Worm (Caenorhabditis elegans) whole organism, young adult: ENCODE measurements around the gene mrps-28.

Experiments used
- B0019.2 ChIP-seq: fragments of 200-800 bp; sonication (Bioruptor generic); conservative IDR thresholded peaks from 2 replicates; pipeline ENCODE4 v1.3.6; 2022; ENCODE audit warnings: missing genetic modification reagents, missing genetic modification characterization, missing compliant biosample characterization
- B0035.1 ChIP-seq: sonication (generic microtip); optimal IDR thresholded peaks from 2 replicates; lab custom pipeline; 2016; ENCODE audit warnings: missing genetic modification characterization, mild to moderate bottlenecking, missing compliant biosample characterization, missing genotype, missing genetic modification reagents
- B0261.1 ChIP-seq: sonication (generic microtip); optimal IDR thresholded peaks from 2 replicates; lab custom pipeline; 2016; ENCODE audit warnings: mild to moderate bottlenecking, missing genetic modification characterization, moderate library complexity, missing compliant biosample characterization
- C06A6.2 ChIP-seq: fragments of 200-800 bp; sonication (Bioruptor generic); conservative IDR thresholded peaks from 2 replicates; pipeline ENCODE4 v1.3.6; 2022; ENCODE audit warnings: missing genetic modification characterization, missing compliant biosample characterization
- C17E4.6 ChIP-seq: fragments of 200-800 bp; sonication (Bioruptor generic); IDR thresholded peaks from 2 replicates; pipeline ENCODE4 v1.3.6; 2022; ENCODE audit warnings: missing genetic modification reagents, missing genetic modification characterization, missing compliant biosample characterization
- D2030.7 ChIP-seq: fragments of 200-800 bp; sonication (Bioruptor generic); IDR thresholded peaks from 2 replicates; pipeline ENCODE4 v1.3.6; 2022; ENCODE audit warnings: missing genetic modification reagents, missing genetic modification characterization, missing compliant biosample characterization
- F49E8.2 ChIP-seq: sonication (generic microtip); optimal IDR thresholded peaks from 3 replicates; lab custom pipeline; 2017; ENCODE audit warnings: missing genetic modification characterization, mild to moderate bottlenecking, missing compliant biosample characterization, antibody characterized with exemption, moderate library complexity; ENCODE audit not compliant: insufficient read depth
- T26A5.8 ChIP-seq: sonication (generic microtip); optimal IDR thresholded peaks from 2 replicates; lab custom pipeline; 2016; ENCODE audit warnings: missing genetic modification characterization, missing compliant biosample characterization
- Y53F4B.3 ChIP-seq: fragments of 200-800 bp; sonication (Bioruptor generic); IDR thresholded peaks from 2 replicates; pipeline ENCODE4 v1.3.6; 2022; ENCODE audit warnings: missing genetic modification reagents, missing genetic modification characterization, missing compliant biosample characterization
- Y95B8A.8 ChIP-seq: fragments of 200-800 bp; sonication (Bioruptor generic); IDR thresholded peaks from 2 replicates; pipeline ENCODE4 v1.3.6; 2022; ENCODE audit warnings: missing genetic modification reagents, missing genetic modification characterization, missing compliant biosample characterization
- ZK185.1 ChIP-seq: sonication (generic microtip); optimal IDR thresholded peaks from 2 replicates; lab custom pipeline; 2016; ENCODE audit warnings: mild to moderate bottlenecking, missing genetic modification characterization, missing compliant biosample characterization; ENCODE audit not compliant: poor library complexity, severe bottlenecking
- akir-1 ChIP-seq: fragments of 200-800 bp; sonication (Bioruptor generic); optimal IDR thresholded peaks from 2 replicates; lab custom pipeline; 2018; ENCODE audit warnings: mild to moderate bottlenecking, missing genetic modification characterization, moderate library complexity, missing compliant biosample characterization
- attf-3 ChIP-seq: fragments of 200-800 bp; sonication (Bioruptor generic); conservative IDR thresholded peaks from 2 replicates; pipeline ENCODE4 v1.3.6; 2022; ENCODE audit warnings: missing genetic modification reagents, missing genetic modification characterization, missing compliant biosample characterization
- bed-2 ChIP-seq: fragments of 200-800 bp; sonication (Bioruptor generic); IDR thresholded peaks from 2 replicates; pipeline ENCODE4 v1.3.6; 2022; ENCODE audit warnings: missing genetic modification reagents, missing genetic modification characterization, missing compliant biosample characterization
- cebp-1 ChIP-seq, 2 experiments: fragments of 200-800 bp in 1 of 2; sonication (Bioruptor generic) in 1 of 2; sonication (generic microtip) in 1 of 2; IDR thresholded peaks in 1 of 2; optimal IDR thresholded peaks in 1 of 2; 2 replicates each; pipeline versions ENCODE4 v1.3.6 to Lab custom; 2017 to 2022; ENCODE audit warnings: missing compliant biosample characterization in 2 of 2, missing genetic modification characterization in 2 of 2, mild to moderate bottlenecking in 1 of 2, missing genetic modification reagents in 1 of 2, moderate library complexity in 1 of 2
- cebp-2 ChIP-seq: fragments of 200-800 bp; sonication (Bioruptor generic); IDR thresholded peaks from 2 replicates; pipeline ENCODE4 v1.3.6; 2022; ENCODE audit warnings: missing genetic modification characterization, missing compliant biosample characterization
- ceh-91 ChIP-seq: fragments of 200-800 bp; sonication (Bioruptor generic); IDR thresholded peaks from 2 replicates; pipeline ENCODE4 v1.3.6; 2022; ENCODE audit warnings: missing genetic modification reagents, missing genetic modification characterization, missing compliant biosample characterization
- chd-7 ChIP-seq: sonication (generic microtip); optimal IDR thresholded peaks from 2 replicates; lab custom pipeline; 2016; ENCODE audit warnings: mild to moderate bottlenecking, missing genetic modification characterization, moderate library complexity, missing compliant biosample characterization
- dpff-1 ChIP-seq: sonication (generic microtip); optimal IDR thresholded peaks from 2 replicates; lab custom pipeline; 2017; ENCODE audit warnings: mild to moderate bottlenecking, missing genetic modification characterization, missing compliant biosample characterization
- egrh-3 ChIP-seq: fragments of 200-800 bp; sonication (Bioruptor generic); IDR thresholded peaks from 2 replicates; pipeline ENCODE4 v1.3.6; 2022; ENCODE audit warnings: missing genetic modification reagents, missing genetic modification characterization, missing compliant biosample characterization
- ekl-4 ChIP-seq: fragments of 200-800 bp; sonication (Bioruptor generic); IDR thresholded peaks from 2 replicates; pipeline ENCODE4 v1.3.6; 2022; ENCODE audit warnings: missing genetic modification reagents, missing genetic modification characterization, missing compliant biosample characterization
- hmg-1.2 ChIP-seq: fragments of 200-800 bp; sonication (Bioruptor generic); IDR thresholded peaks from 2 replicates; pipeline ENCODE4 v1.3.6; 2022; ENCODE audit warnings: missing genetic modification reagents, missing genetic modification characterization, missing compliant biosample characterization
- hsf-1 ChIP-seq: fragments of 200-800 bp; sonication (Bioruptor generic); IDR thresholded peaks from 2 replicates; pipeline ENCODE4 v1.3.6; 2022; ENCODE audit warnings: missing genetic modification reagents, missing genetic modification characterization, missing compliant biosample characterization
- let-526 ChIP-seq: fragments of 200-800 bp; sonication (Bioruptor generic); IDR thresholded peaks from 2 replicates; pipeline ENCODE4 v1.3.6; 2022; ENCODE audit warnings: missing genetic modification reagents, missing genetic modification characterization, missing compliant biosample characterization
- lin-54 ChIP-seq: fragments of 200-800 bp; sonication (Bioruptor generic); optimal IDR thresholded peaks from 2 replicates; lab custom pipeline; 2018; ENCODE audit warnings: mild to moderate bottlenecking, missing genetic modification characterization, missing compliant biosample characterization
- lir-1 ChIP-seq: fragments of 200-800 bp; sonication (Bioruptor generic); conservative IDR thresholded peaks from 2 replicates; pipeline ENCODE4 v1.3.6; 2022; ENCODE audit warnings: missing genetic modification reagents, missing genetic modification characterization, missing compliant biosample characterization
- lsl-1 ChIP-seq: fragments of 200-800 bp; sonication (Bioruptor generic); optimal IDR thresholded peaks from 2 replicates; lab custom pipeline; 2018; ENCODE audit warnings: mild to moderate bottlenecking, missing genetic modification characterization, moderate library complexity, missing compliant biosample characterization
- madf-10 ChIP-seq: sonication (generic microtip); optimal IDR thresholded peaks from 2 replicates; lab custom pipeline; 2016; ENCODE audit warnings: mild to moderate bottlenecking, missing genetic modification characterization, missing compliant biosample characterization
- mes-4 ChIP-seq: sonication (generic microtip); optimal IDR thresholded peaks from 2 replicates; lab custom pipeline; 2016; ENCODE audit warnings: missing genotype, missing genetic modification characterization, missing compliant biosample characterization
- nfya-1 ChIP-seq: sonication (generic microtip); optimal IDR thresholded peaks from 2 replicates; lab custom pipeline; 2017; ENCODE audit warnings: antibody characterized with exemption, missing compliant biosample characterization, missing genetic modification characterization, borderline replicate concordance; ENCODE audit not compliant: insufficient read depth
- nhr-80 ChIP-seq: sonication (generic microtip); optimal IDR thresholded peaks from 2 replicates; lab custom pipeline; 2016; ENCODE audit warnings: missing genetic modification characterization, missing compliant biosample characterization
- pha-4 ChIP-seq: fragments of 150-350 bp; sonication (generic microtip); optimal IDR thresholded peaks from 2 replicates; lab custom pipeline; 2014; ENCODE audit warnings: missing biosample characterization, missing genetic modification reagents, missing genetic modification characterization
- repo-1 ChIP-seq: sonication (generic microtip); optimal IDR thresholded peaks from 2 replicates; lab custom pipeline; 2017; ENCODE audit warnings: mild to moderate bottlenecking, missing genetic modification characterization, missing compliant biosample characterization
- snpc-1.3 ChIP-seq: sonication (generic microtip); optimal IDR thresholded peaks from 2 replicates; lab custom pipeline; 2017; ENCODE audit warnings: missing genetic modification characterization, mild to moderate bottlenecking, missing compliant biosample characterization, antibody characterized with exemption, moderate library complexity, missing genotype, missing genetic modification reagents; ENCODE audit not compliant: insufficient read depth
- snpc-3.4 ChIP-seq: sonication (generic microtip); optimal IDR thresholded peaks from 2 replicates; lab custom pipeline; 2017; ENCODE audit warnings: missing genetic modification characterization, mild to moderate bottlenecking, missing compliant biosample characterization, antibody characterized with exemption, moderate library complexity, missing genotype, missing genetic modification reagents
- somi-1 ChIP-seq: fragments of 200-800 bp; sonication (Bioruptor generic); optimal IDR thresholded peaks from 2 replicates; lab custom pipeline; 2018; ENCODE audit warnings: mild to moderate bottlenecking, missing genetic modification characterization, missing compliant biosample characterization
- sptf-2 ChIP-seq: fragments of 200-800 bp; sonication (Bioruptor generic); optimal IDR thresholded peaks from 2 replicates; lab custom pipeline; 2018; ENCODE audit warnings: mild to moderate bottlenecking, missing genetic modification characterization, missing compliant biosample characterization
- tbp1 ChIP-seq: fragments of 200-800 bp; sonication (Bioruptor generic); optimal IDR thresholded peaks from 2 replicates; lab custom pipeline; 2018; ENCODE audit warnings: mild to moderate bottlenecking, missing genetic modification characterization, missing compliant biosample characterization
- unc-130 ChIP-seq: sonication (generic microtip); optimal IDR thresholded peaks from 2 replicates; lab custom pipeline; 2016; ENCODE audit warnings: missing genetic modification reagents, missing genetic modification characterization, missing compliant biosample characterization
- unc-62 ChIP-seq: fragments of 150-350 bp; optimal IDR thresholded peaks from 2 replicates; lab custom pipeline; 2014; ENCODE audit warnings: missing biosample characterization, missing genetic modification reagents, missing genetic modification characterization
- zfh-2 ChIP-seq: fragments of 200-800 bp; sonication (Bioruptor generic); conservative IDR thresholded peaks from 2 replicates; pipeline ENCODE4 v1.3.6; 2022; ENCODE audit warnings: missing genetic modification reagents, missing genetic modification characterization, missing compliant biosample characterization
- ztf-26 ChIP-seq: sonication (generic microtip); optimal IDR thresholded peaks from 2 replicates; lab custom pipeline; 2017; ENCODE audit warnings: missing genetic modification characterization, missing compliant biosample characterization
- ztf-28 ChIP-seq: fragments of 200-800 bp; sonication (Bioruptor generic); IDR thresholded peaks from 2 replicates; pipeline ENCODE4 v1.3.6; 2022; ENCODE audit warnings: missing genetic modification reagents, missing genetic modification characterization, missing compliant biosample characterization
- ztf-3 ChIP-seq: fragments of 200-800 bp; sonication (Bioruptor generic); optimal IDR thresholded peaks from 2 replicates; lab custom pipeline; 2018; ENCODE audit warnings: mild to moderate bottlenecking, missing genetic modification characterization, missing compliant biosample characterization

mrps-28 gene

DNA sequence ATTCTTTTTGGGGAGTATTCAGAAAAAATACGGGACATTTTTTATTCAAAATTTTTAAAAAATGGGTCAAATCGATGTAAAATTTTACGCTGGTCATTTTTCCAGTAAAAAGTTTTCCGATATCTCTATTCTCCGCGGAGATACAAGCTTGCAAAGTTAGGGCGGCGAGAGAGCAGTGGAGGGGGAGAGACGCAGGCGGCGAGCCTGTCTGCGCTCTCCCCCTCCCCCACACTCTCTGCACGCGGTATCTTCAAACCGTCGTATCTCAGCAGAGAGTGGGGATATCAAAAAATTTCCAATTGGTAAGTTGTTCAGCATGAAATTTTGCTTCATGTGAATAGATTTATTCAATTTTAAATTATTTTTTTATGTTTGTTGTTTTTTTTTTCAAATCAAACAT, 27.8 kb downstream of the mrps-28 start:
- TF ChIP-seq mes-4 (tag; lab: Kevin White, UChicago) (no peak), hmg-1.2 (peak; percentile 82), zfh-2 (GFP tag; lab: Robert Waterston, UW) (peak; percentile 58; the same call in 1 of the 2 replicates)

DNA sequence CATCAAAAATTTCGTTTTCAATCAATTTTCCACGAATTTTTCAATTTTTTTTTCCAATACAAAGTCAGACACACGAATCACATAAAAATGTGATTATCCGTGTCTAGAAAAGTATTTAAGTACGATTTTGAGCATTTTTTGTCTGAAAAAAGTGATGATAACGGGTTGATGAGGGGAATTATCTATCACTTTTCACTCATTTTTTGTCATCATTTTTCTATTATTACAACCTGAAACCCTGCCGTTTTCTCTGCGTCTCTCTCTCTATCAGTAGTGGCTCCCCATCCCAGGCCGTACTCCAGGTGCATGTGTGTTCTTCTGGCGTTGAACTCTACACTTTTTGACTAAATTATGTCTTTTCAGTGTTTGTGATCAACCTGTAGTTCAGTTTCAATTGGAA, 28.3 kb downstream of the mrps-28 start:
- TF ChIP-seq T26A5.8 (tag; lab: Kevin White, UChicago) (no peak), ztf-26 (tag; lab: Kevin White, UChicago) (no peak), ztf-28 (GFP tag; lab: Robert Waterston, UW) (no peak), cebp-1 (GFP tag; IDR thresholded peaks at IDR 0.05; lab: Robert Waterston, UW) (no peak), cebp-1 (tag; optimal IDR thresholded peaks at IDR 0.05; lab: Kevin White, UChicago) (peak; percentile 83), mes-4 (tag; lab: Kevin White, UChicago) (no peak), lir-1 (GFP tag; lab: Robert Waterston, UW) (no peak), repo-1 (tag; lab: Kevin White, UChicago) (no peak), ZK185.1 (no peak), B0019.2 (GFP tag; lab: Robert Waterston, UW) (no peak), attf-3 (no peak), nhr-80 (tag; lab: Kevin White, UChicago) (peak; percentile 86)

DNA sequence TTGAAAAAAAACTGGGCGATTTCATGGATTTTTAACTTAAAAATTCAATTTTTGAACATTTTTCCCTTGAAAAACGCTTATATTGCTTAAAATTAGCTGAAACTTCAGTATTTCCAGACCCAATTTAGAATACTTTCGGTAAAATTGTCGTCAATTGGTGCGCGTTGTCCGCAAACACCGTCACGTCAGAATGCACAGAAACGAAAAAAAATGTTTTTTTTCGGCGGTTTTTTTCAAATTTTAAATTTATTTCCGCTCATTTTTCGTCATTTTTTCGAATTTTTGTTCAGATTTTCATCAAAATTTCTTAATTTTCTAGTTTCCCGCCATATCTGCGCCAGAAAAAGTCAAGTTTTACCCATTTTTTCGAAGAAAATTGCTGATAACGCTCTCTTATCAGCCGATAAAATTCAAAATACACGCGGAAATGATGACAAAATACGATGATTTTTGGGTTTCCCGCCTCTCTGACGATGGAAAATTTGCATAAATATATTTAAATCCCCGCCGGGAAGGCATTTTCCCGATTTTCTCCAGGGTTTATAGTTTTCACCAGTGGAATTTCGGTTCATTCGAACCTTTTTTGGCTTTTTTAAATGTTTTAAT, 29.4 kb downstream of the mrps-28 start:
- no peak for TF ChIP-seq bed-2 (GFP tag; lab: Robert Waterston, UW)
- no peak for TF ChIP-seq C17E4.6 (GFP tag; lab: Robert Waterston, UW)
- no peak for TF ChIP-seq repo-1 (tag; lab: Kevin White, UChicago)
- no peak for TF ChIP-seq let-526
- peak; percentile 64 for TF ChIP-seq D2030.7
- no peak for TF ChIP-seq akir-1 (GFP tag; lab: Kevin White, UChicago)
- no peak for TF ChIP-seq chd-7 (tag; lab: Kevin White, UChicago)
- no peak for TF ChIP-seq somi-1 (GFP tag; lab: Kevin White, UChicago)
- peak; percentile 21 for TF ChIP-seq snpc-1.3
- no peak for TF ChIP-seq B0019.2 (GFP tag; lab: Robert Waterston, UW)
- TF ChIP-seq nfya-1 (tag; lab: Kevin White, UChicago): no peak
- TF ChIP-seq tbp1 (GFP tag; lab: Kevin White, UChicago): no peak
- TF ChIP-seq cebp-2: no peak
- TF ChIP-seq ceh-91 (GFP tag; lab: Robert Waterston, UW): peak; percentile 55; the same call in 1 of the 2 replicates
- no peak for TF ChIP-seq pha-4 (tag; lab: Kevin White, UChicago)
- no peak for TF ChIP-seq hsf-1 (GFP tag; lab: Robert Waterston, UW)
- TF ChIP-seq unc-130 (GFP tag; lab: Kevin White, UChicago): no peak
- no peak for TF ChIP-seq egrh-3 (GFP tag; lab: Robert Waterston, UW)
- TF ChIP-seq B0035.1 (tag; lab: Kevin White, UChicago): no peak
- TF ChIP-seq lin-54: peak; percentile 66
- peak; percentile 13 for TF ChIP-seq snpc-3.4 (tag; lab: Kevin White, UChicago)
- peak; percentile 56 for TF ChIP-seq lsl-1 (GFP tag; lab: Kevin White, UChicago)
- no peak for TF ChIP-seq sptf-2 (GFP tag; lab: Kevin White, UChicago)
- TF ChIP-seq C06A6.2 (GFP tag; lab: Robert Waterston, UW): no peak
- peak; percentile 12 for TF ChIP-seq F49E8.2
- TF ChIP-seq Y95B8A.8 (GFP tag; lab: Robert Waterston, UW): no peak
- TF ChIP-seq unc-62 (GFP tag; lab: Kevin White, UChicago): no peak
- TF ChIP-seq dpff-1: no peak
- TF ChIP-seq ztf-3 (GFP tag; lab: Kevin White, UChicago): no peak
- no peak for TF ChIP-seq ekl-4
- no peak for TF ChIP-seq nhr-80 (tag; lab: Kevin White, UChicago)
- TF ChIP-seq madf-10 (tag; lab: Kevin White, UChicago): no peak
- no peak for TF ChIP-seq Y53F4B.3 (GFP tag; lab: Robert Waterston, UW)
- no peak for TF ChIP-seq B0261.1 (tag; lab: Kevin White, UChicago)
